Worm (Caenorhabditis elegans) whole organism, L2 larva: ENCODE data around the gene nhr-132.

Experiments
- C34F6.9 ChIP-seq: fragments of 150-350 bp; optimal IDR thresholded peaks from 2 replicates; lab custom pipeline; 2014; ENCODE audit warnings: missing biosample characterization, missing genetic modification characterization
- R02D3.7 ChIP-seq: fragments of 150-350 bp; optimal IDR thresholded peaks from 2 replicates; lab custom pipeline; 2014; ENCODE audit warnings: missing biosample characterization, missing genetic modification characterization
- Y55F3AM.14 ChIP-seq: fragments of 200-800 bp; sonication (Bioruptor generic); optimal IDR thresholded peaks from 2 replicates; lab custom pipeline; 2018; ENCODE audit warnings: mild to moderate bottlenecking, missing genetic modification characterization, missing compliant biosample characterization
- ZK546.5 ChIP-seq: sonication (generic microtip); optimal IDR thresholded peaks from 2 replicates; lab custom pipeline; 2017; ENCODE audit warnings: missing biosample characterization, missing genetic modification characterization
- ama-1 ChIP-seq: fragments of 150-350 bp; optimal IDR thresholded peaks from 2 replicates; lab custom pipeline; 2018; ENCODE audit warnings: inconsistent platforms
- blmp-1 ChIP-seq: sonication (generic microtip); optimal IDR thresholded peaks from 2 replicates; lab custom pipeline; 2017; ENCODE audit warnings: missing genetic modification characterization, mild to moderate bottlenecking, missing compliant biosample characterization, antibody characterized with exemption, moderate library complexity; ENCODE audit not compliant: insufficient read depth
- ceh-82 ChIP-seq: fragments of 150-350 bp; optimal IDR thresholded peaks from 2 replicates; lab custom pipeline; 2014; ENCODE audit warnings: missing biosample characterization, missing genetic modification characterization
- crh-2 ChIP-seq: sonication (generic microtip); optimal IDR thresholded peaks from 2 replicates; lab custom pipeline; 2017; ENCODE audit warnings: missing biosample characterization, missing genetic modification characterization
- egl-27 ChIP-seq: sonication (generic microtip); optimal IDR thresholded peaks from 3 replicates; lab custom pipeline; 2017; ENCODE audit warnings: missing biosample characterization, missing genetic modification reagents, missing genetic modification characterization
- elt-1 ChIP-seq: fragments of 150-350 bp; optimal IDR thresholded peaks from 2 replicates; lab custom pipeline; 2014; ENCODE audit warnings: missing biosample characterization, missing genetic modification characterization
- elt-3 ChIP-seq: sonication (generic microtip); optimal IDR thresholded peaks from 2 replicates; lab custom pipeline; 2017; ENCODE audit warnings: missing biosample characterization, missing genetic modification characterization
- fos-1 ChIP-seq: fragments of 150-350 bp; optimal IDR thresholded peaks from 2 replicates; lab custom pipeline; 2014; ENCODE audit warnings: missing biosample characterization, missing genetic modification characterization
- gmeb-1 ChIP-seq: fragments of 150-350 bp; optimal IDR thresholded peaks from 2 replicates; lab custom pipeline; 2014; ENCODE audit warnings: missing biosample characterization, missing genetic modification characterization
- lin-11 ChIP-seq: fragments of 150-350 bp; sonication (generic microtip); optimal IDR thresholded peaks from 2 replicates; lab custom pipeline; 2014; ENCODE audit warnings: missing biosample characterization, missing genetic modification characterization, inconsistent platforms, mixed read lengths
- mab-5 ChIP-seq: fragments of 150-350 bp; optimal IDR thresholded peaks from 2 replicates; lab custom pipeline; 2014; ENCODE audit warnings: missing biosample characterization, missing genetic modification characterization
- mbf-1 ChIP-seq: sonication (generic microtip); optimal IDR thresholded peaks from 2 replicates; lab custom pipeline; 2017; ENCODE audit warnings: missing biosample characterization, missing genetic modification characterization
- mdl-1 ChIP-seq, 2 experiments: fragments of 150-350 bp in 1 of 2; sonication (generic microtip) in 1 of 2; optimal IDR thresholded peaks; 2 replicates each; lab custom pipeline; 2017; ENCODE audit warnings: missing biosample characterization in 2 of 2, missing genetic modification characterization in 2 of 2
- nhr-10 ChIP-seq: sonication (generic microtip); optimal IDR thresholded peaks from 2 replicates; lab custom pipeline; 2017; ENCODE audit warnings: missing biosample characterization, missing genetic modification characterization
- nhr-11 ChIP-seq: fragments of 150-350 bp; optimal IDR thresholded peaks from 2 replicates; lab custom pipeline; 2014; ENCODE audit warnings: missing biosample characterization, missing genetic modification characterization
- nhr-12 ChIP-seq: fragments of 150-350 bp; optimal IDR thresholded peaks from 2 replicates; lab custom pipeline; 2014; ENCODE audit warnings: missing biosample characterization, missing genetic modification characterization
- nhr-129 ChIP-seq: fragments of 150-350 bp; optimal IDR thresholded peaks from 2 replicates; lab custom pipeline; 2014; ENCODE audit warnings: missing biosample characterization, missing genetic modification characterization
- nhr-21 ChIP-seq: fragments of 150-350 bp; optimal IDR thresholded peaks from 2 replicates; lab custom pipeline; 2014; ENCODE audit warnings: missing biosample characterization, missing genetic modification characterization
- nhr-23 ChIP-seq: fragments of 150-350 bp; optimal IDR thresholded peaks from 2 replicates; lab custom pipeline; 2014; ENCODE audit warnings: missing biosample characterization, missing genetic modification reagents, missing genetic modification characterization
- nhr-237 ChIP-seq: fragments of 150-350 bp; optimal IDR thresholded peaks from 2 replicates; lab custom pipeline; 2014; ENCODE audit warnings: missing biosample characterization, missing genetic modification characterization
- nhr-25 ChIP-seq: fragments of 150-350 bp; sonication (generic microtip); optimal IDR thresholded peaks from 3 replicates; lab custom pipeline; 2014; ENCODE audit warnings: missing biosample characterization, missing genetic modification characterization
- nhr-77 ChIP-seq: fragments of 150-350 bp; optimal IDR thresholded peaks from 2 replicates; lab custom pipeline; 2014; ENCODE audit warnings: missing biosample characterization, missing genetic modification characterization
- sem-4 ChIP-seq: fragments of 150-350 bp; optimal IDR thresholded peaks from 2 replicates; lab custom pipeline; 2014; ENCODE audit warnings: missing biosample characterization, missing genetic modification reagents, missing genetic modification characterization
- sma-3 ChIP-seq: sonication (generic microtip); optimal IDR thresholded peaks from 2 replicates; lab custom pipeline; 2016; ENCODE audit warnings: missing genetic modification reagents, missing genetic modification characterization, missing compliant biosample characterization
- sma-9 ChIP-seq, 2 experiments: fragments of 150-350 bp in 1 of 2; sonication (generic microtip) in 1 of 2; optimal IDR thresholded peaks; 2 replicates each; lab custom pipeline; 2014 to 2016; ENCODE audit warnings: missing genetic modification characterization in 2 of 2, mild to moderate bottlenecking in 1 of 2, missing biosample characterization in 1 of 2, missing compliant biosample characterization in 1 of 2, missing genetic modification reagents in 1 of 2, moderate library complexity in 1 of 2
- unc-55 ChIP-seq: fragments of 150-350 bp; sonication (generic microtip); optimal IDR thresholded peaks from 3 replicates; lab custom pipeline; 2014; ENCODE audit warnings: missing biosample characterization, missing genetic modification reagents, missing genetic modification characterization
- unc-62 ChIP-seq: fragments of 150-350 bp; optimal IDR thresholded peaks from 2 replicates; lab custom pipeline; 2014; ENCODE audit warnings: missing biosample characterization, missing genetic modification reagents, missing genetic modification characterization
- ztf-1 ChIP-seq: fragments of 200-800 bp; sonication (Bioruptor generic); conservative IDR thresholded peaks from 2 replicates; pipeline ENCODE4 v1.3.6; 2022; ENCODE audit warnings: missing genetic modification characterization, missing compliant biosample characterization
- ztf-11 ChIP-seq: sonication (generic microtip); optimal IDR thresholded peaks from 2 replicates; lab custom pipeline; 2017; ENCODE audit warnings: missing biosample characterization, missing genetic modification characterization
- ztf-4 ChIP-seq: fragments of 150-350 bp; optimal IDR thresholded peaks from 2 replicates; lab custom pipeline; 2014; ENCODE audit warnings: missing biosample characterization, missing genetic modification characterization

The nhr-132 gene

ce11 chrV:494284-494683 lies 40.0 kb upstream of the nhr-132 start, which contains the start of gene nhr-131:
Gene nhr-131, plus strand, starts transcription at chrV:494370.
- TF ChIP-seq lin-11 (tag; lab: Kevin White, UChicago): no peak
- no peak for TF ChIP-seq Y55F3AM.14
- no peak for TF ChIP-seq sem-4
- no peak for TF ChIP-seq R02D3.7
- TF ChIP-seq gmeb-1 (tag; lab: Kevin White, UChicago): peak; percentile 20
- no peak for TF ChIP-seq egl-27
- TF ChIP-seq mab-5 (tag; lab: Kevin White, UChicago): no peak
- TF ChIP-seq unc-55 (GFP tag; lab: Kevin White, UChicago): no peak
- TF ChIP-seq nhr-12 (tag; lab: Kevin White, UChicago): no peak
- no peak for TF ChIP-seq mdl-1 (tag; optimal IDR thresholded peaks at IDR 0.05; lab: Kevin White, UChicago)
- TF ChIP-seq nhr-11: no peak
- peak; percentile 48 for TF ChIP-seq nhr-129
- TF ChIP-seq crh-2 (tag; lab: Kevin White, UChicago): peak; percentile 27
- TF ChIP-seq fos-1 (tag; lab: Kevin White, UChicago): peak; percentile 72
- TF ChIP-seq sma-9 (GFP tag; optimal IDR thresholded peaks at IDR 0.05; lab: Kevin White, UChicago): peak; percentile 73
- no peak for TF ChIP-seq sma-9 (tag; optimal IDR thresholded peaks at IDR 0.05; lab: Kevin White, UChicago)
- TF ChIP-seq ztf-4: no peak

ce11 chrV:497399-497798 lies 36.8 kb upstream of the nhr-132 start, which contains the start of gene T01G6.1:
Gene T01G6.1, plus strand, starts transcription at chrV:497699.
- TF ChIP-seq ztf-1 (GFP tag; lab: Robert Waterston, UW): no peak
- TF ChIP-seq lin-11 (tag; lab: Kevin White, UChicago): no peak
- no peak for TF ChIP-seq elt-1 (tag; lab: Kevin White, UChicago)
- no peak for TF ChIP-seq nhr-12 (tag; lab: Kevin White, UChicago)
- no peak for TF ChIP-seq ceh-82 (tag; lab: Kevin White, UChicago)
- TF ChIP-seq elt-3: no peak
- TF ChIP-seq nhr-25 (tag; lab: Kevin White, UChicago): no peak
- no peak for TF ChIP-seq ztf-4
- no peak for TF ChIP-seq nhr-77 (tag; lab: Kevin White, UChicago)
- TF ChIP-seq unc-62: no peak
- TF ChIP-seq ama-1: no peak
- TF ChIP-seq nhr-129: no peak
- no peak for TF ChIP-seq ztf-11 (tag; lab: Kevin White, UChicago)
- TF ChIP-seq ZK546.5: no peak
- TF ChIP-seq mbf-1: no peak
- no peak for TF ChIP-seq nhr-10 (tag; lab: Kevin White, UChicago)
- TF ChIP-seq nhr-23: no peak
- no peak for TF ChIP-seq mdl-1 (tag; optimal IDR thresholded peaks at IDR 0.05; lab: Kevin White, UChicago)
- no peak for TF ChIP-seq nhr-21 (tag; lab: Kevin White, UChicago)

ce11 chrV:500535-500934 lies 33.7 kb upstream of the nhr-132 start:
- no peak for TF ChIP-seq elt-1 (tag; lab: Kevin White, UChicago)
- TF ChIP-seq blmp-1: no peak
- TF ChIP-seq nhr-10 (tag; lab: Kevin White, UChicago): no peak
- no peak for TF ChIP-seq unc-55 (GFP tag; lab: Kevin White, UChicago)
- no peak for TF ChIP-seq nhr-21 (tag; lab: Kevin White, UChicago)
- TF ChIP-seq nhr-237 (tag; lab: Kevin White, UChicago): no peak
- TF ChIP-seq Y55F3AM.14: no peak
- no peak for TF ChIP-seq C34F6.9 (tag; lab: Kevin White, UChicago)
- TF ChIP-seq nhr-11: no peak

- no peak for TF ChIP-seq mbf-1
- no peak for TF ChIP-seq fos-1 (tag; lab: Kevin White, UChicago)
- no peak for TF ChIP-seq unc-55 (GFP tag; lab: Kevin White, UChicago)
- TF ChIP-seq elt-3: no peak
- TF ChIP-seq nhr-237 (tag; lab: Kevin White, UChicago): no peak
- TF ChIP-seq egl-27: no peak
- TF ChIP-seq nhr-129: no peak
- no peak for TF ChIP-seq lin-11 (tag; lab: Kevin White, UChicago)
- no peak for TF ChIP-seq sma-3 (GFP tag; lab: Kevin White, UChicago)
Measured at ce11 chrV:501230-501629, 33.0 kb upstream of the nhr-132 start, which contains the start of gene str-256. Gene str-256, minus strand, starts transcription at chrV:501330.

- no peak for TF ChIP-seq unc-55 (GFP tag; lab: Kevin White, UChicago)
Measured at ce11 chrV:502803-503273, 31.4 kb upstream of the nhr-132 start, which contains the start of gene T01G6.10. Gene T01G6.10, minus strand, starts transcription at chrV:503223.
